Fruit fly (Drosophila melanogaster) whole organism, prepupa: Measurements from ENCODE around the gene lost.

Experiments used
- Blimp-1 ChIP-seq: fragments of 200-800 bp; sonication (Bioruptor generic); optimal IDR thresholded peaks from 3 replicates; lab custom pipeline; 2017; ENCODE audit warnings: missing biosample characterization, missing genetic modification characterization, mild to moderate bottlenecking, moderate library complexity, missing genetic modification reagents
- CG10669 ChIP-seq: fragments of 200-800 bp; sonication (Bioruptor generic); optimal IDR thresholded peaks from 3 replicates; lab custom pipeline; 2018; ENCODE audit warnings: missing biosample characterization, mild to moderate bottlenecking, missing genetic modification characterization, moderate library complexity
- CG11902 ChIP-seq: fragments of 200-800 bp; sonication (Bioruptor generic); optimal IDR thresholded peaks from 3 replicates; lab custom pipeline; 2016; ENCODE audit warnings: missing biosample characterization, missing genetic modification characterization
- CG15336 ChIP-seq: fragments of 200-800 bp; sonication (Bioruptor generic); IDR thresholded peaks from 2 replicates; pipeline ENCODE4 v1.3.6; 2022; ENCODE audit warnings: missing biosample characterization, missing genetic modification characterization
- CG1621 ChIP-seq: fragments of 200-800 bp; sonication (Bioruptor generic); optimal IDR thresholded peaks from 3 replicates; lab custom pipeline; 2018; ENCODE audit warnings: missing biosample characterization, mild to moderate bottlenecking, missing genetic modification characterization
- CG16779 ChIP-seq: fragments of 200-800 bp; sonication (Bioruptor generic); optimal IDR thresholded peaks from 3 replicates; lab custom pipeline; 2017; ENCODE audit warnings: missing biosample characterization, mild to moderate bottlenecking, missing genetic modification characterization
- CG32006 ChIP-seq: fragments of 200-800 bp; sonication (Bioruptor generic); optimal IDR thresholded peaks from 3 replicates; lab custom pipeline; 2017; ENCODE audit warnings: missing biosample characterization, mild to moderate bottlenecking, missing genetic modification characterization
- CG34406 ChIP-seq: fragments of 200-800 bp; sonication (Bioruptor generic); optimal IDR thresholded peaks from 3 replicates; lab custom pipeline; 2016; ENCODE audit warnings: missing biosample characterization, missing genetic modification characterization
- CG3919 ChIP-seq: fragments of 200-800 bp; sonication (Bioruptor generic); optimal IDR thresholded peaks from 3 replicates; lab custom pipeline; 2016; ENCODE audit warnings: missing biosample characterization, missing genetic modification characterization
- CG6163 ChIP-seq: fragments of 200-800 bp; sonication (Bioruptor generic); IDR thresholded peaks from 3 replicates; pipeline ENCODE4 v1.3.6; 2022; ENCODE audit warnings: missing biosample characterization, missing genetic modification characterization
- CG6276 ChIP-seq: fragments of 200-800 bp; sonication (Bioruptor generic); optimal IDR thresholded peaks from 2 replicates; lab custom pipeline; 2017; ENCODE audit warnings: missing biosample characterization, mild to moderate bottlenecking, missing genetic modification characterization
- CG6792 ChIP-seq: fragments of 200-800 bp; sonication (Bioruptor generic); optimal IDR thresholded peaks from 3 replicates; lab custom pipeline; 2016; ENCODE audit warnings: missing biosample characterization, missing genetic modification characterization
- CG6808 ChIP-seq: fragments of 200-800 bp; sonication (Bioruptor generic); optimal IDR thresholded peaks from 3 replicates; lab custom pipeline; 2017; ENCODE audit warnings: missing biosample characterization, missing genetic modification characterization, mild to moderate bottlenecking, moderate library complexity, missing genetic modification reagents
- CG6854 ChIP-seq: fragments of 200-800 bp; sonication (Bioruptor generic); optimal IDR thresholded peaks from 2 replicates; lab custom pipeline; 2017; ENCODE audit warnings: missing biosample characterization, mild to moderate bottlenecking, missing genetic modification characterization
- CG7368 ChIP-seq: fragments of 200-800 bp; sonication (Bioruptor generic); optimal IDR thresholded peaks from 3 replicates; lab custom pipeline; 2016; ENCODE audit warnings: missing biosample characterization, missing genetic modification characterization
- CG8119 ChIP-seq: fragments of 200-800 bp; sonication (Bioruptor generic); IDR thresholded peaks from 3 replicates; pipeline ENCODE4 v1.3.6; 2022; ENCODE audit warnings: missing biosample characterization, missing genetic modification characterization
- Eip75B ChIP-seq: fragments of 200-800 bp; sonication (Bioruptor generic); optimal IDR thresholded peaks from 3 replicates; lab custom pipeline; 2016; ENCODE audit warnings: missing biosample characterization, missing genetic modification characterization
- Eip78C ChIP-seq: fragments of 200-800 bp; sonication (Bioruptor generic); peaks from one replicate; lab custom pipeline; 2016; ENCODE audit warnings: missing biosample characterization, missing genetic modification characterization
- Eip93F ChIP-seq: fragments of 200-800 bp; sonication (Bioruptor generic); optimal IDR thresholded peaks from 2 replicates; lab custom pipeline; 2016; ENCODE audit warnings: missing biosample characterization, mild to moderate bottlenecking, missing genetic modification characterization
- Ets96B ChIP-seq: fragments of 200-800 bp; optimal IDR thresholded peaks from 2 replicates; lab custom pipeline; 2019; ENCODE audit warnings: missing biosample characterization, mild to moderate bottlenecking, missing genetic modification characterization, moderate library complexity
- Gug ChIP-seq: fragments of 200-800 bp; sonication (Bioruptor generic); IDR thresholded peaks from 2 replicates; pipeline ENCODE4 v1.3.6; 2022; ENCODE audit warnings: missing biosample characterization, missing genetic modification characterization
- Hr38 ChIP-seq: sonication (Bioruptor generic); optimal IDR thresholded peaks from 2 replicates; lab custom pipeline; 2016; ENCODE audit warnings: missing biosample characterization, missing genetic modification characterization
- Hr39 ChIP-seq: fragments of 200-800 bp; sonication (Bioruptor generic); optimal IDR thresholded peaks from 2 replicates; lab custom pipeline; 2016; ENCODE audit warnings: missing biosample characterization, missing genetic modification characterization
- Lpt ChIP-seq: fragments of 200-800 bp; sonication (Bioruptor generic); optimal IDR thresholded peaks from 3 replicates; lab custom pipeline; 2016; ENCODE audit warnings: missing biosample characterization, missing genetic modification characterization
- Met ChIP-seq: fragments of 200-800 bp; sonication (Bioruptor generic); optimal IDR thresholded peaks from 3 replicates; lab custom pipeline; 2016; ENCODE audit warnings: missing biosample characterization, missing genetic modification characterization
- Sox102F ChIP-seq: fragments of 200-800 bp; sonication (Bioruptor generic); optimal IDR thresholded peaks from 2 replicates; lab custom pipeline; 2016; ENCODE audit warnings: missing biosample characterization, mild to moderate bottlenecking, missing genetic modification characterization
- Sox14 ChIP-seq: fragments of 200-800 bp; sonication (Bioruptor generic); optimal IDR thresholded peaks from 3 replicates; lab custom pipeline; 2016; ENCODE audit warnings: missing biosample characterization, missing genetic modification characterization
- Sox15 ChIP-seq: fragments of 200-800 bp; sonication (Bioruptor generic); optimal IDR thresholded peaks from 3 replicates; lab custom pipeline; 2016; ENCODE audit warnings: missing biosample characterization, missing genetic modification characterization
- acj6 ChIP-seq: fragments of 200-800 bp; sonication (Bioruptor generic); optimal IDR thresholded peaks from 3 replicates; lab custom pipeline; 2016; ENCODE audit warnings: missing biosample characterization, missing genetic modification characterization
- cyc ChIP-seq: fragments of 200-800 bp; sonication (Bioruptor generic); optimal IDR thresholded peaks from 3 replicates; lab custom pipeline; 2016; ENCODE audit warnings: missing biosample characterization, missing genetic modification characterization
- dac ChIP-seq: fragments of 200-800 bp; sonication (Bioruptor generic); optimal IDR thresholded peaks from 2 replicates; lab custom pipeline; 2017; ENCODE audit warnings: missing biosample characterization, mild to moderate bottlenecking, missing genetic modification characterization
- dsx ChIP-seq: fragments of 200-800 bp; optimal IDR thresholded peaks from 3 replicates; lab custom pipeline; 2019; ENCODE audit warnings: missing biosample characterization, mild to moderate bottlenecking, missing genetic modification characterization, moderate library complexity; ENCODE audit not compliant: poor library complexity, severe bottlenecking
- eg ChIP-seq: fragments of 200-800 bp; sonication (Bioruptor generic); IDR thresholded peaks from 3 replicates; pipeline ENCODE4 v1.3.6; 2022; ENCODE audit warnings: missing biosample characterization, missing genetic modification characterization
- esn ChIP-seq: fragments of 200-800 bp; sonication (Bioruptor generic); optimal IDR thresholded peaks from 2 replicates; lab custom pipeline; 2016; ENCODE audit warnings: missing biosample characterization, mild to moderate bottlenecking, missing genetic modification characterization, moderate library complexity
- fkh ChIP-seq: fragments of 200-800 bp; sonication (Bioruptor generic); optimal IDR thresholded peaks from 3 replicates; lab custom pipeline; 2017; ENCODE audit warnings: missing biosample characterization, mild to moderate bottlenecking, missing genetic modification characterization, moderate library complexity
- net ChIP-seq: fragments of 200-800 bp; sonication (Bioruptor generic); optimal IDR thresholded peaks from 3 replicates; lab custom pipeline; 2016; ENCODE audit warnings: missing biosample characterization, missing genetic modification characterization
- spab ChIP-seq: fragments of 200-800 bp; sonication (Bioruptor generic); optimal IDR thresholded peaks from 2 replicates; lab custom pipeline; 2017; ENCODE audit warnings: missing biosample characterization, mild to moderate bottlenecking, missing genetic modification characterization, missing genetic modification reagents
- ss ChIP-seq, 2 experiments: fragments of 200-800 bp; sonication (Bioruptor generic); optimal IDR thresholded peaks; 2 replicates in 1 of 2; 3 replicates in 1 of 2; lab custom pipeline; 2017 to 2018; ENCODE audit warnings: mild to moderate bottlenecking in 2 of 2, missing biosample characterization in 2 of 2, missing genetic modification characterization in 2 of 2, moderate library complexity in 1 of 2
- svp ChIP-seq: fragments of 200-800 bp; sonication (Bioruptor generic); peaks from one replicate; lab custom pipeline; 2016; ENCODE audit warnings: missing biosample characterization, missing genetic modification characterization
- topi ChIP-seq: fragments of 200-800 bp; sonication (Bioruptor generic); optimal IDR thresholded peaks from 3 replicates; lab custom pipeline; 2016; ENCODE audit warnings: missing biosample characterization, missing genetic modification characterization
- vri ChIP-seq: fragments of 200-800 bp; sonication (Bioruptor generic); optimal IDR thresholded peaks from 3 replicates; lab custom pipeline; 2016; ENCODE audit warnings: missing biosample characterization, mild to moderate bottlenecking, missing genetic modification characterization

Gene lost

DNA sequence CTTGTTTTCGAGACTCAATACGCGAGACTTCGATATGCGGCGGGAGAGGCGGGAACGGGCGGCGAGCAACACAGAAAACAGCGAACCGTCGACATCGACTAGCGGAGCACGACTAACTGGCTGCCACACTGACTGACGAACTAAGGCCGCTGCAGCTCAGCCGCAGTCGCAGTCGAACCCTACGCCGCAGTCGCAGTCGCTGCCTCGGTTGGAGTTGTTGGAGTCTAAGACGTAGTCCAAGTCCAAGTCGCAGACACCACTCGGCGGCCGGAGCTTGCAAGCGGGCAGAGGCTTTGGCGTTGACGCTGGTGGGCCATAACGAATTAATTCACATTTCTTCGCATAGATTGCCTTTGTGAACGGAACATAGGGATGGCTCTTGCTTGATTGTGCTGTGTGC is 47.8 kb downstream of the lost start:
- TF ChIP-seq Eip78C (GFP tag; lab: Kevin White, UChicago) (peak; percentile 34), CG8119 (GFP tag; lab: Robert Waterston, UW) (0 out of 3 replicates have a peak, but pooled peaks have one; percentile 21), CG1621 (tag; lab: Kevin White, UChicago) (peak; percentile 31), eg (GFP tag; lab: Robert Waterston, UW) (peak; percentile 29; the same call in 1 of the 3 replicates), CG15336 (GFP tag; lab: Robert Waterston, UW) (0 out of 2 replicates have a peak, but pooled peaks have one; percentile 21), Eip93F (GFP tag; lab: Kevin White, UChicago) (no peak), vri (GFP tag; lab: Kevin White, UChicago) (no peak)

- peak; percentile 37; the same call in 1 of the 3 replicates for TF ChIP-seq CG8119 (GFP tag; lab: Robert Waterston, UW)
- peak; percentile 37; the same call in 1 of the 3 replicates for TF ChIP-seq eg (GFP tag; lab: Robert Waterston, UW)
- peak; percentile 79 for TF ChIP-seq svp
- peak; percentile 38; the same call in 1 of the 2 replicates for TF ChIP-seq CG15336 (GFP tag; lab: Robert Waterston, UW)
- TF ChIP-seq CG6854 (GFP tag; lab: Kevin White, UChicago), result peak; percentile 58
- no peak for TF ChIP-seq CG10669 (GFP tag; lab: Kevin White, UChicago)
- TF ChIP-seq Hr39, result no peak
- peak; percentile 63 for TF ChIP-seq Blimp-1 (GFP tag; lab: Kevin White, UChicago)
- no peak for TF ChIP-seq Met
- peak; percentile 11 for TF ChIP-seq Eip78C (GFP tag; lab: Kevin White, UChicago)
- TF ChIP-seq Eip93F (GFP tag; lab: Kevin White, UChicago), result no peak
- TF ChIP-seq acj6 (GFP tag; lab: Kevin White, UChicago), result no peak
- TF ChIP-seq Sox15 (GFP tag; lab: Kevin White, UChicago), result no peak
- TF ChIP-seq vri (GFP tag; lab: Kevin White, UChicago), result peak; percentile 94
- TF ChIP-seq Sox14, result no peak
- TF ChIP-seq CG3919 (GFP tag; lab: Kevin White, UChicago), result peak; percentile 3
- no peak for TF ChIP-seq Gug (GFP tag; lab: Robert Waterston, UW)
- TF ChIP-seq CG32006, result no peak
- TF ChIP-seq topi, result no peak
- peak; percentile 26 for TF ChIP-seq CG16779 (tag; lab: Kevin White, UChicago)
- TF ChIP-seq fkh (GFP tag; lab: Kevin White, UChicago), result peak; percentile 4
- no peak for TF ChIP-seq CG34406 (GFP tag; lab: Kevin White, UChicago)
Observed at dm6 chr3R:4452345-4453044, 49.6 kb downstream of the lost start.

dm6 chr3R:4453213-4453956 is 50.5 kb downstream of the lost start:
- peak; percentile 37 for TF ChIP-seq Sox14
- TF ChIP-seq ss (GFP tag; optimal IDR thresholded peaks at IDR 0.05; lab: Kevin White, UChicago), result peak; percentile 48 to 62
- TF ChIP-seq CG8119 (GFP tag; lab: Robert Waterston, UW), result peak; percentile 60; the same call in 1 of the 3 replicates
- peak; percentile 84 for TF ChIP-seq CG6854 (GFP tag; lab: Kevin White, UChicago)
- TF ChIP-seq CG6808, result peak; percentile 24
- TF ChIP-seq CG34406 (GFP tag; lab: Kevin White, UChicago), result no peak
- peak; percentile 73 for TF ChIP-seq svp
- TF ChIP-seq Eip78C (GFP tag; lab: Kevin White, UChicago), result peak; percentile 66
- no peak for TF ChIP-seq CG11902
- no peak for TF ChIP-seq spab (GFP tag; lab: Kevin White, UChicago)
- TF ChIP-seq esn (GFP tag; lab: Kevin White, UChicago), result peak; percentile 15
- TF ChIP-seq Met, result peak; percentile 1
- peak; percentile 54 for TF ChIP-seq fkh (GFP tag; lab: Kevin White, UChicago)
- no peak for TF ChIP-seq Gug (GFP tag; lab: Robert Waterston, UW)
- no peak for TF ChIP-seq cyc (GFP tag; lab: Kevin White, UChicago)
- TF ChIP-seq dsx (GFP tag; lab: Kevin White, UChicago), result peak; percentile 99
- TF ChIP-seq Blimp-1 (GFP tag; lab: Kevin White, UChicago), result peak; percentile 7
- no peak for TF ChIP-seq CG6276 (GFP tag; lab: Kevin White, UChicago)
- peak; percentile 48; the same call in 1 of the 2 replicates for TF ChIP-seq CG15336 (GFP tag; lab: Robert Waterston, UW)
- no peak for TF ChIP-seq Hr38
- no peak for TF ChIP-seq dac (GFP tag; lab: Kevin White, UChicago)
- TF ChIP-seq CG6163, result peak; percentile 63; the same call in 2 of the 3 replicates
- TF ChIP-seq Eip75B (GFP tag; lab: Kevin White, UChicago), result peak; percentile 8
- peak; percentile 27 for TF ChIP-seq net (GFP tag; lab: Kevin White, UChicago)
- peak; percentile 16 for TF ChIP-seq Lpt
- TF ChIP-seq CG7368 (GFP tag; lab: Kevin White, UChicago), result no peak
- peak; percentile 67 for TF ChIP-seq CG1621 (tag; lab: Kevin White, UChicago)
- peak; percentile 59; the same call in 2 of the 3 replicates for TF ChIP-seq eg (GFP tag; lab: Robert Waterston, UW)
- peak; percentile 30 for TF ChIP-seq CG3919 (GFP tag; lab: Kevin White, UChicago)
- TF ChIP-seq CG6792 (GFP tag; lab: Kevin White, UChicago), result peak; percentile 14
- TF ChIP-seq Sox102F, result peak; percentile 41
- no peak for TF ChIP-seq CG10669 (GFP tag; lab: Kevin White, UChicago)
- no peak for TF ChIP-seq Ets96B (tag; lab: Kevin White, UChicago)
